Fruit fly (Drosophila melanogaster) whole organism, adult: Measurements from ENCODE around the gene CG17343.
A peak's percentile ranks its signal among the peaks of the same experiment; 100 is the strongest.

Experiments used
- CG11617 ChIP-seq: fragments of 200-800 bp; sonication (Bioruptor generic); optimal IDR thresholded peaks from 2 replicates; lab custom pipeline; 2017; ENCODE audit warnings: mild to moderate bottlenecking, missing biosample characterization, missing genetic modification reagents, missing genetic modification characterization
- CG12768 ChIP-seq: fragments of 200-800 bp; sonication (Bioruptor generic); optimal IDR thresholded peaks from 2 replicates; lab custom pipeline; 2017; ENCODE audit warnings: missing biosample characterization, missing genetic modification characterization, mild to moderate bottlenecking, moderate library complexity, missing genetic modification reagents
- CG14711 ChIP-seq: fragments of 200-800 bp; sonication (Bioruptor generic); optimal IDR thresholded peaks from 2 replicates; lab custom pipeline; 2018; ENCODE audit warnings: missing biosample characterization, mild to moderate bottlenecking, missing genetic modification characterization, moderate library complexity
- CG1620 ChIP-seq: fragments of 200-800 bp; sonication (Bioruptor generic); optimal IDR thresholded peaks from 2 replicates; lab custom pipeline; 2016; ENCODE audit warnings: missing biosample characterization, missing genetic modification characterization
- CG33017 ChIP-seq: fragments of 200-800 bp; sonication (Bioruptor generic); optimal IDR thresholded peaks from 2 replicates; lab custom pipeline; 2018; ENCODE audit warnings: missing biosample characterization, mild to moderate bottlenecking, missing genetic modification characterization, moderate library complexity
- CG5204 ChIP-seq: fragments of 200-800 bp; sonication (Bioruptor generic); optimal IDR thresholded peaks from 2 replicates; lab custom pipeline; 2016; ENCODE audit warnings: missing biosample characterization, missing genetic modification characterization
- CG7045 ChIP-seq: fragments of 200-800 bp; sonication (Bioruptor generic); optimal IDR thresholded peaks from 2 replicates; lab custom pipeline; 2017; ENCODE audit warnings: missing biosample characterization, mild to moderate bottlenecking, missing genetic modification characterization
- CG7101 ChIP-seq: fragments of 200-800 bp; sonication (Bioruptor generic); optimal IDR thresholded peaks from 2 replicates; lab custom pipeline; 2018; ENCODE audit warnings: missing biosample characterization, mild to moderate bottlenecking, missing genetic modification characterization, moderate library complexity
- Clk ChIP-seq: fragments of 200-800 bp; sonication (Bioruptor generic); optimal IDR thresholded peaks from 2 replicates; lab custom pipeline; 2017; ENCODE audit warnings: missing biosample characterization, missing genetic modification characterization
- Crg-1 ChIP-seq: fragments of 200-800 bp; sonication (Bioruptor generic); optimal IDR thresholded peaks from 2 replicates; lab custom pipeline; 2016; ENCODE audit warnings: missing biosample characterization, missing genetic modification characterization
- Mnt ChIP-seq: fragments of 200-800 bp; sonication (Bioruptor generic); optimal IDR thresholded peaks from 2 replicates; lab custom pipeline; 2016; ENCODE audit warnings: missing biosample characterization, mild to moderate bottlenecking, missing genetic modification characterization
- bab1 ChIP-seq: fragments of 200-800 bp; sonication (Bioruptor generic); optimal IDR thresholded peaks from 3 replicates; lab custom pipeline; 2019; ENCODE audit warnings: missing biosample characterization, mild to moderate bottlenecking, missing genetic modification characterization, moderate library complexity
- cic ChIP-seq: fragments of 200-800 bp; sonication (Bioruptor generic); optimal IDR thresholded peaks from 2 replicates; lab custom pipeline; 2017; ENCODE audit warnings: missing biosample characterization, mild to moderate bottlenecking, missing genetic modification characterization, moderate library complexity
- cnc ChIP-seq, 2 experiments: fragments of >200 bp; optimal IDR thresholded peaks; 2 replicates each; lab custom pipeline; 2017
- kay ChIP-seq: fragments of 200-800 bp; sonication (Bioruptor generic); peaks from one replicate; lab custom pipeline; 2016; ENCODE audit warnings: missing biosample characterization, missing genetic modification characterization, borderline replicate concordance
- ovo ChIP-seq: fragments of 200-800 bp; sonication (Bioruptor generic); optimal IDR thresholded peaks from 2 replicates; lab custom pipeline; 2016; ENCODE audit warnings: missing biosample characterization, missing genetic modification characterization
- pad ChIP-seq: fragments of 200-800 bp; sonication (Bioruptor generic); optimal IDR thresholded peaks from 3 replicates; lab custom pipeline; 2017; ENCODE audit warnings: missing biosample characterization, missing genetic modification characterization, mild to moderate bottlenecking, moderate library complexity, missing genetic modification reagents
- tj ChIP-seq: fragments of 200-800 bp; sonication (Bioruptor generic); optimal IDR thresholded peaks from 3 replicates; lab custom pipeline; 2017; ENCODE audit warnings: missing biosample characterization, mild to moderate bottlenecking, missing genetic modification characterization, moderate library complexity
- toe ChIP-seq: fragments of 200-800 bp; sonication (Bioruptor generic); optimal IDR thresholded peaks from 2 replicates; lab custom pipeline; 2016; ENCODE audit warnings: missing biosample characterization, missing genetic modification characterization

Gene CG17343

dm6 chr2L:19069548-19070145 lies 4.9 kb downstream of the CG17343 start, which contains the start of gene CG10702:
CG10702 (minus strand) TSS chr2L:19069851.
- TF ChIP-seq CG1620 (GFP tag; lab: Kevin White, UChicago) (no peak), CG11617 (GFP tag; lab: Kevin White, UChicago) (no peak), Mnt (no peak), tj (GFP tag; lab: Kevin White, UChicago) (no peak), kay (GFP tag; lab: Kevin White, UChicago) (no peak), Crg-1 (GFP tag; lab: Kevin White, UChicago) (no peak)

DNA sequence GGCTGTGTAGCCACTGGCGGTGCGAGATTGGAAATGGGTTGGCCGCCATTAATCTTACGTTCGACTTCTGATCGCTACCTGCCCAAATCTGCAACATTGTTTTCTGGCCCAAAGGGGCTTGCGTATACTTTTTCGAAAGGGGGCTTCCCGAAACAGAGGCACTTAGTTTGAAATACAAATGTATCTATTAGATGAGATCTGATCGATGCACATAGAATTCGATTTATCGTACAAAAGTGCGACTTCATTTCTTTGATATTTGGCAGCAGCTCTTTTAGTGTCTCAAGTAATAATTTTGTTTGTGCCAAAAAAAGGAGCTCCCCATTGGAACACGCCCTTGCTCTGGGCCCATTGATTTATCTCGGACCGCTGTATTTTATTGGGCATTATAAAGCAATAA lies 7.0 kb downstream of the CG17343 start:
- TF ChIP-seq tj (GFP tag; lab: Kevin White, UChicago) = no peak
- no peak for TF ChIP-seq kay (GFP tag; lab: Kevin White, UChicago)

DNA sequence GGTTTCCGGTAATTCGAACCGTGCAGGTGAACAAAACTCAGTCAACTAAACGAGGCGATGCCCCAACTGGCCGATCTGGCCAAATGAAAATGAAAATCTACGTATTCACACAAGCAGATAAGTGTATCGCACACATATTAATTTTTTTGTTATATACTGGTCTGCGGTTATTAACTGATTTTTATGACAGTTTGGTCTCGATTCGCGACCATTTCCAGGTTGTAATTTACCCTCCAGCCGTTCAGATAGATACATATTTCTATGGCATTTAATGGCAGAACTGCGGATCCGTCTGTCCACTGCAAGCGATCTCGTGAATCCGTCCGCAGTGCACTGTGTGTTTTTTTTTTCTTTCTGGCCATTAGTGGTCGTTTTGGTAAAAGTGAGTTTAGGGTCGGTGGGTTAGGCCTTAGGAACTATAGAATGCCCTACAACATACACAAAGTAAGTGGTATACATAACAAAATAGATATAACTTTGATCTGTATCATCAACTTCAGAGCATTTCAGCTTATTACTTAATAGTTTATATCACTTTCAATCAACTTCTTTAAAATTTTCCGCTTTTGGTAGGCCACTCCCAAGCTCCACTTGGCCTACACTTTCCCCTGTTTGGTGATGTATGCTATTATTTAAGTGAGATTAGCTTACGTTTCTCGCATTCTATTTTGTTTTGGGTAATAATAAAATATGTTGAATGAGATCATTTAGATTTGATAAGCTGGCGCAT lies 9.5 kb downstream of the CG17343 start, which contains the start of gene CG17572:
CG17572 (minus strand) TSS at position 51 of the 730 bp plus-strand sequence.
- TF ChIP-seq CG5204 (GFP tag; lab: Kevin White, UChicago) (no peak), CG33017 (no peak), tj (GFP tag; lab: Kevin White, UChicago) (no peak), cic (GFP tag; lab: Kevin White, UChicago) (no peak), toe (GFP tag; lab: Kevin White, UChicago) (no peak), kay (GFP tag; lab: Kevin White, UChicago) (no peak)

DNA sequence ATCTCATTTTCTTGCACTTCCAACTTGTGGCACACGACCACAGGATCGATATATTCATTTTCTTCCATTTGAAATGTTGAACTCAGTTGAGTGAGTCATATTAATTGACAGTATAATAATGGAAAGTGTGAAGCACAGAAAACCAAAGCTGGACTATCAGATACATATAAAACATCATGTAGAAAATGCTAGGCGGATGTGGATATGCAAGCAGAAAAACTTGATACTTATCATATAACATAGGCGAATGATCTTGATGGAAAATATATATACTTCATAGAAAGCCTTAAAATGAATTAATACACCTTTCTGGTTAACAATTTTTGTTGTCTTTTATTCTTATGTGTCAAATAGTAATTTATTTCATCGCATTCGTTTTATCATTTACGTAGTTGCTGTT lies 14.2 kb downstream of the CG17343 start, which contains the start of gene CG10700:
CG10700 (minus strand) TSS at position 101 of the 400 bp plus-strand sequence.
- TF ChIP-seq ovo (no peak), cic (GFP tag; lab: Kevin White, UChicago) (no peak), tj (GFP tag; lab: Kevin White, UChicago) (no peak), pad (GFP tag; lab: Kevin White, UChicago) (no peak), toe (GFP tag; lab: Kevin White, UChicago) (no peak), CG12768 (GFP tag; lab: Kevin White, UChicago) (no peak), CG5204 (GFP tag; lab: Kevin White, UChicago) (no peak), CG1620 (GFP tag; lab: Kevin White, UChicago) (no peak), CG7045 (GFP tag; lab: Kevin White, UChicago) (no peak), CG7101 (tag; lab: Kevin White, UChicago) (no peak), Clk (GFP tag; lab: Kevin White, UChicago) (no peak), CG33017 (no peak), CG11617 (GFP tag; lab: Kevin White, UChicago) (no peak)

DNA sequence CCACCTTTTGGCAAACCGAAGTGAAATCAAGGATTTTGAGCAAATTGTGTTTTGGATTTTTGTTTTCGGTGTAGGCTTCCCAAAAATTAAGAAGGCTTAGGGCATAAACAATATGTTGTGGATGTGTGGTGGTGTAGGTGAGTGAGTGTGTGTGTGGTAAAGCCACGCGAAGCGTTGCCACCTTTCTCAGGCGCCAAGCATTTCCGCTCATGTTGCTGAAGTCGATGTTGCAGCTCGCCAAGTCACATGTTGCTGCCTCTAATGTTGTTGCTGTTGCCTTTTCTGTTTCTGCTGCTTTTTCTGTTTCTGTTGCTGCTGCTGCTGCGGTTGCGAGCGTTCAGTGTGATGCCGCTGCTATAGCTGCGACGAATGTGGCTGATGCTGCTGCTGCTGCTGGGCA lies 15.0 kb downstream of the CG17343 start:
- TF ChIP-seq kay (GFP tag; lab: Kevin White, UChicago) (peak; percentile 7), CG14711 (no peak)

DNA sequence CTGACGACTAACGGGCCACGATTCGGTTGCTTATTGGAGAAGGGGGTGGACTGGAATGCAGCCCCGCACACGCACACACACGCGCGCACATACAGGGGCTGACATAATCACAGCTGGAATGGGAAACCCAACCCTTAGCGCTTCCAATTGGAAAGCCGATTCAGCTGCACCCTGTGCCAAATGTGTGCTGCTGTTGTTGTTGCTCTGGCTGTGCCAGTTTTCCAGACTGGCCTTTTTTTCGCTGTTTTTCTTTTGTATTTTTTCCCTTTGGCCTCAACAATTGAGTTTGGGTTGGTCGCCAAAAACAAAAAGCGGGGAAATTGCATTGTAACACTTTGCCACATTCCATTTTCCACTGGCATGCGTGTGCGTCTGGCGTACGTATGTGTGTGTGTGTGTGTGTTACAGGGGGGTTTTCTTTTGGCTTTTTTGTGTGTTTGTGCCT lies 18.6 kb downstream of the CG17343 start:
- TF ChIP-seq pad (GFP tag; lab: Kevin White, UChicago) (peak; percentile 79), Clk (GFP tag; lab: Kevin White, UChicago) (no peak), CG14711 (no peak), bab1 (no peak), Mnt (no peak), toe (GFP tag; lab: Kevin White, UChicago) (no peak)

dm6 chr2L:19088895-19089294 lies 24.2 kb downstream of the CG17343 start:
- TF ChIP-seq Crg-1 (GFP tag; lab: Kevin White, UChicago) (no peak), tj (GFP tag; lab: Kevin White, UChicago) (no peak), CG11617 (GFP tag; lab: Kevin White, UChicago) (no peak)

DNA sequence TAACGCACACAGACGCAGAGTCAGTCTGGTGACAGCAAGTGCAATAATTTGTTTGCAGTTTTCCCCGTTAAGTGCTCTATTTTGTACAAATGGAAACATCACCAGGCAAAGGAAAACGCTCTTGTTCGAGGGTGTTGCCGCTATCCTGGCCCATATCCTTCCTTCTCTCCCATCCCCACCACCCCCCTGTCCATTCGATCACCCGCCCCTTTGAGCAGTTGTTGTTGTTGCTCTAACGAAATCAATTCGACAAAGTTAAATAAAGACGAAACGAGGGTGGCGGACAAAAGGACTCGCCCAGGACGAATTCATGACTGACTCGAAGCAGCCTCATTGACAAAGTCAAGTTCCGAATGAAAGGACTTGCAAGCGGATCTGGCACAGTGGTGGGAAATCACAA lies 24.7 kb downstream of the CG17343 start:
- TF ChIP-seq CG5204 (GFP tag; lab: Kevin White, UChicago) = no peak
- no peak for TF ChIP-seq pad (GFP tag; lab: Kevin White, UChicago)
- no peak for TF ChIP-seq cnc (optimal IDR thresholded peaks at IDR 0.05; lab: Kevin White, UChicago)
- TF ChIP-seq CG14711 = no peak
- no peak for TF ChIP-seq Clk (GFP tag; lab: Kevin White, UChicago)
- TF ChIP-seq CG7101 (tag; lab: Kevin White, UChicago) = no peak
- TF ChIP-seq Crg-1 (GFP tag; lab: Kevin White, UChicago) = no peak
